Worm (Caenorhabditis elegans) whole organism, mixed stage, embryonic: ENCODE results near the gene H05C05.1.

ENCODE experiments used
- M03D4.4 ChIP-seq: sonication (generic microtip); optimal IDR thresholded peaks from 2 replicates; lab custom pipeline; 2017; ENCODE audit warnings: mild to moderate bottlenecking, missing genetic modification characterization, missing compliant biosample characterization
- ces-1 ChIP-seq: fragments of 150-350 bp; optimal IDR thresholded peaks from 2 replicates; lab custom pipeline; 2014; ENCODE audit warnings: missing biosample characterization, missing genetic modification reagents, missing genetic modification characterization
- drap-1 ChIP-seq: fragments of 200-800 bp; sonication (Bioruptor generic); optimal IDR thresholded peaks from 3 replicates; lab custom pipeline; 2018; ENCODE audit warnings: mild to moderate bottlenecking, missing genetic modification characterization, missing compliant biosample characterization
- elt-1 ChIP-seq: sonication (generic microtip); optimal IDR thresholded peaks from 2 replicates; lab custom pipeline; 2017; ENCODE audit warnings: missing genetic modification characterization, mild to moderate bottlenecking, missing compliant biosample characterization, antibody characterized with exemption, moderate library complexity, borderline replicate concordance; ENCODE audit not compliant: insufficient read depth
- elt-3 ChIP-seq: fragments of 150-350 bp; optimal IDR thresholded peaks from 2 replicates; lab custom pipeline; 2014; ENCODE audit warnings: missing biosample characterization, missing genetic modification characterization
- flh-1 ChIP-seq: fragments of 200-800 bp; sonication (Bioruptor generic); optimal IDR thresholded peaks from 2 replicates; lab custom pipeline; 2018; ENCODE audit warnings: mild to moderate bottlenecking, missing genetic modification characterization, moderate library complexity, missing compliant biosample characterization
- ham-2 ChIP-seq: fragments of 200-800 bp; sonication (Bioruptor generic); optimal IDR thresholded peaks from 2 replicates; lab custom pipeline; 2018; ENCODE audit warnings: mild to moderate bottlenecking, missing genetic modification characterization, missing compliant biosample characterization
- lin-13 ChIP-seq: fragments of 150-350 bp; optimal IDR thresholded peaks from 2 replicates; lab custom pipeline; 2014; ENCODE audit warnings: missing biosample characterization, missing genetic modification characterization
- lin-32 ChIP-seq: fragments of 200-800 bp; sonication (Bioruptor generic); optimal IDR thresholded peaks from 2 replicates; lab custom pipeline; 2018; ENCODE audit warnings: mild to moderate bottlenecking, missing genetic modification characterization, missing compliant biosample characterization
- mep-1 ChIP-seq: fragments of 150-350 bp; optimal IDR thresholded peaks from 2 replicates; lab custom pipeline; 2017; ENCODE audit warnings: missing biosample characterization, missing genetic modification reagents, missing genetic modification characterization, inconsistent platforms
- mls-2 ChIP-seq: sonication (generic microtip); optimal IDR thresholded peaks from 2 replicates; lab custom pipeline; 2016; ENCODE audit warnings: mild to moderate bottlenecking, missing genetic modification characterization, moderate library complexity, missing compliant biosample characterization
- nhr-12 ChIP-seq: fragments of 150-350 bp; optimal IDR thresholded peaks from 2 replicates; lab custom pipeline; 2014; ENCODE audit warnings: missing biosample characterization, missing genetic modification characterization
- nhr-28 ChIP-seq: fragments of 150-350 bp; optimal IDR thresholded peaks from 2 replicates; lab custom pipeline; 2014; ENCODE audit warnings: missing biosample characterization, missing genetic modification characterization
- pha-4 ChIP-seq: fragments of 150-350 bp; optimal IDR thresholded peaks from 2 replicates; lab custom pipeline; 2018; ENCODE audit warnings: missing biosample characterization, missing genetic modification reagents, missing genetic modification characterization
- sem-2 ChIP-seq: fragments of 200-800 bp; sonication (Bioruptor generic); optimal IDR thresholded peaks from 2 replicates; lab custom pipeline; 2018; ENCODE audit warnings: mild to moderate bottlenecking, missing genetic modification characterization, missing compliant biosample characterization
- tbx-8 ChIP-seq: fragments of 200-800 bp; sonication (Bioruptor generic); optimal IDR thresholded peaks from 2 replicates; lab custom pipeline; 2018; ENCODE audit warnings: mild to moderate bottlenecking, missing genetic modification characterization, moderate library complexity, missing compliant biosample characterization
- unc-39 ChIP-seq: fragments of 150-350 bp; optimal IDR thresholded peaks from 2 replicates; lab custom pipeline; 2014; ENCODE audit warnings: missing biosample characterization, missing genetic modification characterization
- unc-62 ChIP-seq: fragments of 150-350 bp; optimal IDR thresholded peaks from 2 replicates; lab custom pipeline; 2014; ENCODE audit warnings: missing biosample characterization, missing genetic modification reagents, missing genetic modification characterization
- zip-8 ChIP-seq: fragments of 150-350 bp; optimal IDR thresholded peaks from 2 replicates; lab custom pipeline; 2014; ENCODE audit warnings: missing biosample characterization, missing genetic modification characterization

The H05C05.1 gene

ce11 chrIII:2982109-2982508, 35.2 kb downstream of the H05C05.1 start, which contains the start of gene Y55D5A.1:
TSS of gene Y55D5A.1 (plus strand) at chrIII:2982409.
- no peak for TF ChIP-seq flh-1 (GFP tag; lab: Kevin White, UChicago)
- TF ChIP-seq pha-4 (tag; lab: Kevin White, UChicago): no peak
- TF ChIP-seq nhr-12 (tag; lab: Kevin White, UChicago): no peak
- TF ChIP-seq unc-62 (GFP tag; lab: Kevin White, UChicago): no peak

- TF ChIP-seq elt-1 (tag; lab: Kevin White, UChicago) (no peak), mls-2 (tag; lab: Kevin White, UChicago) (peak; percentile 18), ces-1 (GFP tag; lab: Kevin White, UChicago) (peak; percentile 36), sem-2 (GFP tag; lab: Kevin White, UChicago) (no peak), lin-32 (GFP tag; lab: Kevin White, UChicago) (no peak), flh-1 (GFP tag; lab: Kevin White, UChicago) (no peak), ham-2 (GFP tag; lab: Kevin White, UChicago) (no peak)
Measured at ce11 chrIII:2983044-2983443, 36.1 kb downstream of the H05C05.1 start.

- TF ChIP-seq drap-1 (GFP tag; lab: Kevin White, UChicago) (no peak), mep-1 (tag; lab: Kevin White, UChicago) (no peak), pha-4 (tag; lab: Kevin White, UChicago) (no peak), sem-2 (GFP tag; lab: Kevin White, UChicago) (no peak)
Measured at ce11 chrIII:2989957-2990356, 43.0 kb downstream of the H05C05.1 start, which contains the start of gene Y55D5A.4. TSS of gene Y55D5A.4 (minus strand) at chrIII:2990057.

- TF ChIP-seq unc-62 (GFP tag; lab: Kevin White, UChicago): no peak
- no peak for TF ChIP-seq drap-1 (GFP tag; lab: Kevin White, UChicago)
- no peak for TF ChIP-seq zip-8
- TF ChIP-seq lin-13 (tag; lab: Kevin White, UChicago): no peak
- no peak for TF ChIP-seq unc-39 (tag; lab: Kevin White, UChicago)
- TF ChIP-seq nhr-28 (tag; lab: Kevin White, UChicago): no peak
Measured at ce11 chrIII:2992234-2992633, 45.3 kb downstream of the H05C05.1 start.

ce11 chrIII:2993963-2994362, 47.0 kb downstream of the H05C05.1 start:
- TF ChIP-seq elt-3 (tag; lab: Kevin White, UChicago) (no peak), unc-39 (tag; lab: Kevin White, UChicago) (no peak), sem-2 (GFP tag; lab: Kevin White, UChicago) (no peak), tbx-8 (GFP tag; lab: Kevin White, UChicago) (no peak), zip-8 (no peak), nhr-28 (tag; lab: Kevin White, UChicago) (no peak), ces-1 (GFP tag; lab: Kevin White, UChicago) (no peak), unc-62 (GFP tag; lab: Kevin White, UChicago) (no peak), elt-1 (tag; lab: Kevin White, UChicago) (no peak)
- TF ChIP-seq, all 35 proteins: peak for 0

- TF ChIP-seq mep-1 (tag; lab: Kevin White, UChicago) (no peak), M03D4.4 (tag; lab: Kevin White, UChicago) (no peak)
Measured at ce11 chrIII:2995288-2995687, 48.4 kb downstream of the H05C05.1 start.
